Fruit fly (Drosophila melanogaster) whole organism, embryonic: ENCODE results near the gene Rh5.

Experiments
- CG10543 ChIP-seq: fragments of 200-800 bp; sonication (Bioruptor generic); optimal IDR thresholded peaks from 3 replicates; lab custom pipeline; 2017; ENCODE audit warnings: missing biosample characterization, mild to moderate bottlenecking, missing genetic modification characterization, moderate library complexity
- CG11398 ChIP-seq: fragments of 200-800 bp; sonication (Bioruptor generic); optimal IDR thresholded peaks from 2 replicates; lab custom pipeline; 2016; ENCODE audit warnings: missing biosample characterization, missing genetic modification characterization
- CG12219 ChIP-seq: fragments of 200-800 bp; sonication (Bioruptor generic); optimal IDR thresholded peaks from 3 replicates; lab custom pipeline; 2018; ENCODE audit warnings: missing biosample characterization, mild to moderate bottlenecking, missing genetic modification characterization
- CG15601 ChIP-seq: fragments of 200-800 bp; sonication (Bioruptor generic); optimal IDR thresholded peaks from 3 replicates; lab custom pipeline; 2019; ENCODE audit warnings: missing biosample characterization, mild to moderate bottlenecking, missing genetic modification characterization, moderate library complexity
- CG15696 ChIP-seq: fragments of 200-800 bp; sonication (Bioruptor generic); optimal IDR thresholded peaks from 2 replicates; lab custom pipeline; 2019; ENCODE audit warnings: missing biosample characterization, mild to moderate bottlenecking, missing genetic modification characterization, moderate library complexity
- CG1647 ChIP-seq: fragments of 200-800 bp; sonication (Bioruptor generic); optimal IDR thresholded peaks from 3 replicates; lab custom pipeline; 2016; ENCODE audit warnings: missing biosample characterization, missing genetic modification characterization
- CG16815 ChIP-seq: fragments of 200-800 bp; sonication (Bioruptor generic); optimal IDR thresholded peaks from 3 replicates; lab custom pipeline; 2017; ENCODE audit warnings: missing biosample characterization, mild to moderate bottlenecking, missing genetic modification characterization
- CG17829 ChIP-seq: fragments of 200-800 bp; optimal IDR thresholded peaks from 2 replicates; lab custom pipeline; 2019; ENCODE audit warnings: missing biosample characterization, mild to moderate bottlenecking, missing genetic modification characterization, moderate library complexity
- CG2678 ChIP-seq: fragments of 200-800 bp; sonication (Bioruptor generic); optimal IDR thresholded peaks from 3 replicates; lab custom pipeline; 2019; ENCODE audit warnings: missing biosample characterization, mild to moderate bottlenecking, missing genetic modification characterization, moderate library complexity
- CG2712 ChIP-seq: fragments of 200-800 bp; optimal IDR thresholded peaks from 3 replicates; lab custom pipeline; 2019; ENCODE audit warnings: missing biosample characterization, mild to moderate bottlenecking, missing genetic modification characterization, moderate library complexity
- CG3726 ChIP-seq: fragments of 200-800 bp; sonication (Bioruptor generic); IDR thresholded peaks from 3 replicates; pipeline ENCODE4, ENCODE4 v1.3.6; 2022; ENCODE audit warnings: missing biosample characterization, missing genetic modification characterization
- CG3995 ChIP-seq: fragments of 200-800 bp; sonication (Bioruptor generic); optimal IDR thresholded peaks from 3 replicates; lab custom pipeline; 2016; ENCODE audit warnings: missing biosample characterization, missing genetic modification characterization
- CG42726 ChIP-seq: fragments of 200-800 bp; sonication (Bioruptor generic); IDR thresholded peaks from 2 replicates; pipeline ENCODE4 v1.3.6; 2022; ENCODE audit warnings: missing biosample characterization, missing genetic modification characterization; ENCODE audit not compliant: partially characterized antibody
- CG4360 ChIP-seq: fragments of 200-800 bp; sonication (Bioruptor generic); IDR thresholded peaks from 2 replicates; pipeline ENCODE4 v1.3.6; 2022; ENCODE audit warnings: missing biosample characterization, missing genetic modification characterization
- CG8388 ChIP-seq: fragments of 200-800 bp; sonication (Bioruptor generic); optimal IDR thresholded peaks from 2 replicates; lab custom pipeline; 2019; ENCODE audit warnings: missing biosample characterization, mild to moderate bottlenecking, missing genetic modification characterization, moderate library complexity
- D ChIP-seq, 2 experiments: fragments of 200-800 bp in 1 of 2; fragments of >200 bp in 1 of 2; sonication (Bioruptor generic) in 1 of 2; optimal IDR thresholded peaks; 2 replicates in 1 of 2; 3 replicates in 1 of 2; lab custom pipeline; 2017; ENCODE audit warnings: mild to moderate bottlenecking in 1 of 2, missing biosample characterization in 1 of 2, missing genetic modification characterization in 1 of 2, missing genetic modification reagents in 1 of 2
- Dbx ChIP-seq: fragments of 200-800 bp; sonication (Bioruptor generic); IDR thresholded peaks from 3 replicates; pipeline ENCODE4 v1.3.6; 2022; ENCODE audit warnings: missing biosample characterization, missing genetic modification characterization
- Doc3 ChIP-seq: fragments of 200-800 bp; sonication (Bioruptor generic); IDR thresholded peaks from 3 replicates; pipeline ENCODE4 v1.3.6; 2022; ENCODE audit warnings: missing biosample characterization, missing genetic modification characterization; ENCODE audit not compliant: partially characterized antibody
- E2f1 ChIP-seq: fragments of 200-800 bp; sonication (Bioruptor generic); IDR thresholded peaks from 2 replicates; pipeline ENCODE4 v1.3.6; 2022; ENCODE audit warnings: missing biosample characterization, missing genetic modification characterization
- Hr51 ChIP-seq, 2 experiments: fragments of 200-800 bp; sonication (Bioruptor generic); optimal IDR thresholded peaks; 2 replicates in 1 of 2; 3 replicates in 1 of 2; lab custom pipeline; 2016 to 2018; ENCODE audit warnings: missing biosample characterization in 2 of 2, missing genetic modification characterization in 2 of 2, mild to moderate bottlenecking in 1 of 2, moderate library complexity in 1 of 2
- Jarid2 ChIP-seq: fragments of 200-800 bp; sonication (Bioruptor generic); optimal IDR thresholded peaks from 3 replicates; lab custom pipeline; 2017; ENCODE audit warnings: mild to moderate bottlenecking, missing biosample characterization, missing genetic modification reagents, missing genetic modification characterization
- Mrtf ChIP-seq: fragments of 200-800 bp; sonication (Bioruptor generic); IDR thresholded peaks from 3 replicates; pipeline ENCODE4 v1.3.6; 2022; ENCODE audit warnings: missing biosample characterization, missing genetic modification characterization
- Oli ChIP-seq: fragments of 200-800 bp; sonication (Bioruptor generic); optimal IDR thresholded peaks from 2 replicates; lab custom pipeline; 2018; ENCODE audit warnings: missing biosample characterization, mild to moderate bottlenecking, missing genetic modification characterization, moderate library complexity
- Ravus ChIP-seq: fragments of 200-800 bp; sonication (Bioruptor generic); IDR thresholded peaks from 2 replicates; pipeline ENCODE4 v1.3.6; 2022; ENCODE audit warnings: missing biosample characterization, missing genetic modification characterization
- Side ChIP-seq: fragments of 200-800 bp; sonication (Bioruptor generic); optimal IDR thresholded peaks from 2 replicates; lab custom pipeline; 2016; ENCODE audit warnings: missing biosample characterization, missing genetic modification characterization
- Spps ChIP-seq: fragments of 200-800 bp; sonication (Bioruptor generic); optimal IDR thresholded peaks from 2 replicates; lab custom pipeline; 2018; ENCODE audit warnings: missing biosample characterization, mild to moderate bottlenecking, missing genetic modification characterization
- TFAM ChIP-seq: fragments of 200-800 bp; sonication (Bioruptor generic); optimal IDR thresholded peaks from 2 replicates; lab custom pipeline; 2017; ENCODE audit warnings: missing biosample characterization, missing genetic modification characterization, inconsistent platforms
- bigmax ChIP-seq: fragments of 200-800 bp; sonication (Bioruptor generic); optimal IDR thresholded peaks from 2 replicates; lab custom pipeline; 2018; ENCODE audit warnings: missing biosample characterization, mild to moderate bottlenecking, missing genetic modification characterization
- cato ChIP-seq: fragments of 200-800 bp; sonication (Bioruptor generic); optimal IDR thresholded peaks from 2 replicates; lab custom pipeline; 2016; ENCODE audit warnings: missing biosample characterization, missing genetic modification characterization, borderline replicate concordance
- cwo ChIP-seq: fragments of 200-800 bp; sonication (Bioruptor generic); optimal IDR thresholded peaks from 3 replicates; lab custom pipeline; 2017; ENCODE audit warnings: missing biosample characterization, missing genetic modification characterization, mild to moderate bottlenecking, moderate library complexity, missing genetic modification reagents
- dmrt11E ChIP-seq: fragments of 200-800 bp; sonication (Bioruptor generic); optimal IDR thresholded peaks from 3 replicates; lab custom pipeline; 2018; ENCODE audit warnings: missing biosample characterization, mild to moderate bottlenecking, missing genetic modification characterization, moderate library complexity
- exex ChIP-seq: fragments of 200-800 bp; sonication (Bioruptor generic); optimal IDR thresholded peaks from 4 replicates; lab custom pipeline; 2018; ENCODE audit warnings: missing biosample characterization, mild to moderate bottlenecking, missing genetic modification characterization, moderate library complexity
- fd102C ChIP-seq: fragments of 200-800 bp; sonication (Bioruptor generic); optimal IDR thresholded peaks from 2 replicates; lab custom pipeline; 2018; ENCODE audit warnings: missing biosample characterization, mild to moderate bottlenecking, missing genetic modification characterization, moderate library complexity
- gfzf ChIP-seq: fragments of 200-800 bp; sonication (Bioruptor generic); optimal IDR thresholded peaks from 2 replicates; lab custom pipeline; 2016; ENCODE audit warnings: missing biosample characterization, mild to moderate bottlenecking, missing genetic modification characterization, moderate library complexity
- mirr ChIP-seq: fragments of 200-800 bp; sonication (Bioruptor generic); optimal IDR thresholded peaks from 3 replicates; lab custom pipeline; 2018; ENCODE audit warnings: missing biosample characterization, mild to moderate bottlenecking, missing genetic modification characterization
- nerfin-2 ChIP-seq: fragments of 200-800 bp; sonication (Bioruptor generic); IDR thresholded peaks from 2 replicates; pipeline ENCODE4 v1.3.6; 2022; ENCODE audit warnings: missing biosample characterization, missing genetic modification characterization; ENCODE audit not compliant: partially characterized antibody
- row ChIP-seq: fragments of 200-800 bp; sonication (Bioruptor generic); IDR thresholded peaks from 3 replicates; pipeline ENCODE4 v1.3.6; 2022; ENCODE audit warnings: missing biosample characterization, missing genetic modification characterization
- sc ChIP-seq, 3 experiments: fragments of >200 bp in 2 of 3; fragments of 200-800 bp in 1 of 3; sonication (Bioruptor generic) in 1 of 3; optimal IDR thresholded peaks; 2 replicates in 2 of 3; 3 replicates in 1 of 3; lab custom pipeline; 2017; ENCODE audit warnings: mild to moderate bottlenecking in 1 of 3, missing biosample characterization in 1 of 3, missing genetic modification characterization in 1 of 3, missing genetic modification reagents in 1 of 3
- sd ChIP-seq: fragments of 200-800 bp; sonication (Bioruptor generic); optimal IDR thresholded peaks from 3 replicates; lab custom pipeline; 2018; ENCODE audit warnings: missing biosample characterization, mild to moderate bottlenecking, missing genetic modification characterization, moderate library complexity
- sim ChIP-seq: fragments of 200-800 bp; sonication (Bioruptor generic); IDR thresholded peaks from 2 replicates; pipeline ENCODE4 v1.3.6; 2022; ENCODE audit warnings: missing biosample characterization, missing genetic modification characterization
- slbo ChIP-seq: fragments of 200-800 bp; sonication (Bioruptor generic); IDR thresholded peaks from 2 replicates; pipeline ENCODE4 v1.3.6; 2022; ENCODE audit warnings: missing biosample characterization, missing genetic modification characterization
- stc ChIP-seq: fragments of 200-800 bp; sonication (Bioruptor generic); IDR thresholded peaks from 2 replicates; pipeline ENCODE4 v1.3.6; 2022; ENCODE audit warnings: missing biosample characterization, missing genetic modification characterization
- tll ChIP-seq, 2 experiments: fragments of 200-800 bp in 1 of 2; fragments of >200 bp in 1 of 2; sonication (Bioruptor generic) in 1 of 2; optimal IDR thresholded peaks; 2 replicates each; lab custom pipeline; 2017 to 2019; ENCODE audit warnings: missing biosample characterization in 2 of 2, missing genetic modification characterization in 2 of 2, mild to moderate bottlenecking in 1 of 2, moderate library complexity in 1 of 2
- toy ChIP-seq: fragments of 200-800 bp; sonication (Bioruptor generic); IDR thresholded peaks from 2 replicates; pipeline ENCODE4 v1.3.6; 2022; ENCODE audit warnings: missing biosample characterization, missing genetic modification characterization
- ttk ChIP-seq: fragments of 200-800 bp; sonication (Bioruptor generic); IDR thresholded peaks from 2 replicates; pipeline ENCODE4 v2.1.2; 2022; ENCODE audit warnings: missing biosample characterization, missing genetic modification characterization
- tup ChIP-seq: fragments of 200-800 bp; sonication (Bioruptor generic); optimal IDR thresholded peaks from 2 replicates; lab custom pipeline; 2016; ENCODE audit warnings: missing biosample characterization, mild to moderate bottlenecking, missing genetic modification characterization, moderate library complexity
- unc-4 ChIP-seq: fragments of 200-800 bp; sonication (Bioruptor generic); IDR thresholded peaks from 2 replicates; pipeline ENCODE4 v1.3.6; 2022; ENCODE audit warnings: missing biosample characterization, missing genetic modification characterization; ENCODE audit not compliant: partially characterized antibody

The Rh5 gene

DNA sequence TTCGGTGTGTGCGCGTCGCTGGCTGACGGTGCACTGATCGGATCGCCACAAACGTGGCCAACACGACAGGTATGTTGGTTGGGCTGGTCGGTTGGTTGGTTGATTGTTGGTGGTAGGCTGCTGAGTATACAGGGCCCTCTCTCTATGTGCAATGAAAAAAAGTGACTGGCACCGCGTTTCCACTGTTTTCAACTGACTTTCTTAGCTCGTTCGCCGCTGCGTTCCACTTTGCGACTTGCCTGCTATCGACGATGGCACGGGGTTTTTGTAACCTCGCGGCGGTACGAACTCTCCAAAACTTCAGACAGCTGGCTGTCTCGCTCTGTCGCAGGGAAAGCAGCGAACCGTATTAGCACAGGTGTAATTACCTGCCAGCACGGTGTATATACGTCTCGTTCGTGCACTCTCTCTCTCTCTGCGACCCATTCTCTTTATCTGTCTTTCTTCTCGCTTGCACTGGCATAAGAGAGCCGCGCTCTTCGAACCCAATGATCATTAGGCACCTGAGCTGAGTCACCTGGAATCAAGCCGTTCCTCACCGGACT is 37.0 kb upstream of the Rh5 start (continued):
- TF ChIP-seq CG16815 (GFP tag; lab: Kevin White, UChicago): no peak
- TF ChIP-seq row (GFP tag; lab: Robert Waterston, UW): peak; percentile 40; the same call in 2 of the 3 replicates
- TF ChIP-seq CG4360 (GFP tag; lab: Robert Waterston, UW): peak; percentile 42
- TF ChIP-seq Hr51 (GFP tag; optimal IDR thresholded peaks at IDR 0.05; lab: Kevin White, UChicago): peak in 1 of 2 experiments; percentile 43
- TF ChIP-seq cwo (GFP tag; lab: Kevin White, UChicago): peak; percentile 30
- TF ChIP-seq D (optimal IDR thresholded peaks at IDR 0.05; lab: Kevin White, UChicago): no peak
- TF ChIP-seq D (GFP tag; optimal IDR thresholded peaks at IDR 0.05; lab: Kevin White, UChicago): no peak
- TF ChIP-seq CG42726 (GFP tag; lab: Robert Waterston, UW): peak; percentile 19; the same call in 1 of the 2 replicates
- TF ChIP-seq fd102C: no peak
- TF ChIP-seq slbo (GFP tag; lab: Robert Waterston, UW): peak; percentile 59
- TF ChIP-seq stc: peak; percentile 40; the same call in 1 of the 2 replicates
- TF ChIP-seq nerfin-2 (GFP tag; lab: Robert Waterston, UW): no peak
- TF ChIP-seq E2f1 (GFP tag; lab: Robert Waterston, UW): no peak; the same call in 1 of the 2 replicates
- TF ChIP-seq ttk (GFP tag; lab: Robert Waterston, UW): no peak
- TF ChIP-seq unc-4 (GFP tag; lab: Robert Waterston, UW): no peak
- peak; percentile 34 for TF ChIP-seq CG2712 (tag; lab: Kevin White, UChicago)
- TF ChIP-seq TFAM (GFP tag; lab: Kevin White, UChicago): no peak
- TF ChIP-seq bigmax: no peak
- no peak for TF ChIP-seq sc (optimal IDR thresholded peaks at IDR 0.05; lab: Kevin White, UChicago)
- peak; percentile 19 for TF ChIP-seq sc (GFP tag; optimal IDR thresholded peaks at IDR 0.05; lab: Kevin White, UChicago)
- TF ChIP-seq CG1647 (GFP tag; lab: Kevin White, UChicago): peak; percentile 58
- no peak for TF ChIP-seq Doc3 (GFP tag; lab: Robert Waterston, UW)
- peak; percentile 25 for TF ChIP-seq Side (GFP tag; lab: Kevin White, UChicago)
- TF ChIP-seq toy (GFP tag; lab: Robert Waterston, UW): no peak
- TF ChIP-seq tup (GFP tag; lab: Kevin White, UChicago): no peak
- no peak for TF ChIP-seq CG8388 (GFP tag; lab: Kevin White, UChicago)
- no peak for TF ChIP-seq dmrt11E (tag; lab: Kevin White, UChicago)
- TF ChIP-seq CG15601: peak; percentile 61
- peak; percentile 38; the same call in 1 of the 3 replicates for TF ChIP-seq Mrtf (GFP tag; lab: Robert Waterston, UW)
- peak; percentile 19 for TF ChIP-seq CG2678 (tag; lab: Kevin White, UChicago)
- TF ChIP-seq cato (GFP tag; lab: Kevin White, UChicago): no peak
- peak; percentile 54; the same call in 1 of the 3 replicates for TF ChIP-seq Dbx (GFP tag; lab: Robert Waterston, UW)
- TF ChIP-seq Ravus (GFP tag; lab: Robert Waterston, UW): no peak
- peak; percentile 17 for TF ChIP-seq sd (tag; lab: Kevin White, UChicago)
- no peak for TF ChIP-seq Spps
- peak; percentile 81 for TF ChIP-seq CG10543
- no peak for TF ChIP-seq CG15696 (tag; lab: Kevin White, UChicago)
- TF ChIP-seq CG11398 (GFP tag; lab: Kevin White, UChicago): peak; percentile 5
- TF ChIP-seq tll (GFP tag; optimal IDR thresholded peaks at IDR 0.05; lab: Kevin White, UChicago): peak in 1 of 2 experiments; percentile 77
- no peak for TF ChIP-seq gfzf (GFP tag; lab: Kevin White, UChicago)
- peak; percentile 69 for TF ChIP-seq CG3995
- TF ChIP-seq CG17829 (tag; lab: Kevin White, UChicago): peak; percentile 1
- peak; percentile 83 for TF ChIP-seq exex (tag; lab: Kevin White, UChicago)
- peak; percentile 14 for TF ChIP-seq Oli (tag; lab: Kevin White, UChicago)
- peak; percentile 96 for TF ChIP-seq Jarid2 (GFP tag; lab: Kevin White, UChicago)
- TF ChIP-seq CG12219 (GFP tag; lab: Kevin White, UChicago): no peak
- TF ChIP-seq sim: peak; percentile 22; the same call in 1 of the 2 replicates
- TF ChIP-seq mirr (GFP tag; lab: Kevin White, UChicago): peak; percentile 67
- TF ChIP-seq CG3726 (GFP tag; lab: Robert Waterston, UW): peak; percentile 66; the same call in 1 of the 3 replicates
